Fruit fly (Drosophila melanogaster) whole organism, prepupa: ENCODE results near the gene CG9205.

Experiments
- Blimp-1 ChIP-seq: fragments of 200-800 bp; sonication (Bioruptor generic); optimal IDR thresholded peaks from 3 replicates; lab custom pipeline; 2017; ENCODE audit warnings: missing biosample characterization, missing genetic modification characterization, mild to moderate bottlenecking, moderate library complexity, missing genetic modification reagents
- CG10631 ChIP-seq: fragments of 200-800 bp; sonication (Bioruptor generic); optimal IDR thresholded peaks from 2 replicates; lab custom pipeline; 2016; ENCODE audit warnings: missing biosample characterization, missing genetic modification characterization
- CG10669 ChIP-seq: fragments of 200-800 bp; sonication (Bioruptor generic); optimal IDR thresholded peaks from 3 replicates; lab custom pipeline; 2018; ENCODE audit warnings: missing biosample characterization, mild to moderate bottlenecking, missing genetic modification characterization, moderate library complexity
- CG11294 ChIP-seq: fragments of 200-800 bp; sonication (Bioruptor generic); IDR thresholded peaks from 2 replicates; pipeline ENCODE4 v1.3.6; 2022; ENCODE audit warnings: missing biosample characterization, missing genetic modification characterization
- CG11762 ChIP-seq: fragments of 200-800 bp; sonication (Bioruptor generic); optimal IDR thresholded peaks from 3 replicates; lab custom pipeline; 2016; ENCODE audit warnings: missing biosample characterization, missing genetic modification characterization; ENCODE audit not compliant: insufficient read depth
- CG1621 ChIP-seq: fragments of 200-800 bp; sonication (Bioruptor generic); optimal IDR thresholded peaks from 3 replicates; lab custom pipeline; 2018; ENCODE audit warnings: missing biosample characterization, mild to moderate bottlenecking, missing genetic modification characterization
- CG16779 ChIP-seq: fragments of 200-800 bp; sonication (Bioruptor generic); optimal IDR thresholded peaks from 3 replicates; lab custom pipeline; 2017; ENCODE audit warnings: missing biosample characterization, mild to moderate bottlenecking, missing genetic modification characterization
- CG3032 ChIP-seq: fragments of 200-800 bp; optimal IDR thresholded peaks from 2 replicates; lab custom pipeline; 2019; ENCODE audit warnings: missing biosample characterization, mild to moderate bottlenecking, missing genetic modification characterization, moderate library complexity
- CG31627 ChIP-seq: fragments of 200-800 bp; sonication (Bioruptor generic); optimal IDR thresholded peaks from 3 replicates; lab custom pipeline; 2016; ENCODE audit warnings: missing biosample characterization, missing genetic modification characterization
- CG32006 ChIP-seq: fragments of 200-800 bp; sonication (Bioruptor generic); optimal IDR thresholded peaks from 3 replicates; lab custom pipeline; 2017; ENCODE audit warnings: missing biosample characterization, mild to moderate bottlenecking, missing genetic modification characterization
- CG34406 ChIP-seq: fragments of 200-800 bp; sonication (Bioruptor generic); optimal IDR thresholded peaks from 3 replicates; lab custom pipeline; 2016; ENCODE audit warnings: missing biosample characterization, missing genetic modification characterization
- CG3919 ChIP-seq: fragments of 200-800 bp; sonication (Bioruptor generic); optimal IDR thresholded peaks from 3 replicates; lab custom pipeline; 2016; ENCODE audit warnings: missing biosample characterization, missing genetic modification characterization
- CG6163 ChIP-seq: fragments of 200-800 bp; sonication (Bioruptor generic); IDR thresholded peaks from 3 replicates; pipeline ENCODE4 v1.3.6; 2022; ENCODE audit warnings: missing biosample characterization, missing genetic modification characterization
- CG6276 ChIP-seq: fragments of 200-800 bp; sonication (Bioruptor generic); optimal IDR thresholded peaks from 2 replicates; lab custom pipeline; 2017; ENCODE audit warnings: missing biosample characterization, mild to moderate bottlenecking, missing genetic modification characterization
- CG6792 ChIP-seq: fragments of 200-800 bp; sonication (Bioruptor generic); optimal IDR thresholded peaks from 3 replicates; lab custom pipeline; 2016; ENCODE audit warnings: missing biosample characterization, missing genetic modification characterization
- CG6808 ChIP-seq: fragments of 200-800 bp; sonication (Bioruptor generic); optimal IDR thresholded peaks from 3 replicates; lab custom pipeline; 2017; ENCODE audit warnings: missing biosample characterization, missing genetic modification characterization, mild to moderate bottlenecking, moderate library complexity, missing genetic modification reagents
- CG7368 ChIP-seq: fragments of 200-800 bp; sonication (Bioruptor generic); optimal IDR thresholded peaks from 3 replicates; lab custom pipeline; 2016; ENCODE audit warnings: missing biosample characterization, missing genetic modification characterization
- CG8119 ChIP-seq: fragments of 200-800 bp; sonication (Bioruptor generic); IDR thresholded peaks from 3 replicates; pipeline ENCODE4 v1.3.6; 2022; ENCODE audit warnings: missing biosample characterization, missing genetic modification characterization
- CG8319 ChIP-seq: fragments of 200-800 bp; sonication (Bioruptor generic); optimal IDR thresholded peaks from 3 replicates; lab custom pipeline; 2016; ENCODE audit warnings: missing biosample characterization, missing genetic modification characterization
- CG8632 ChIP-seq: fragments of 200-800 bp; sonication (Bioruptor generic); optimal IDR thresholded peaks from 3 replicates; lab custom pipeline; 2016; ENCODE audit warnings: missing biosample characterization, missing genetic modification characterization
- CG9139 ChIP-seq: fragments of 200-800 bp; sonication (Bioruptor generic); optimal IDR thresholded peaks from 3 replicates; lab custom pipeline; 2017; ENCODE audit warnings: missing biosample characterization, mild to moderate bottlenecking, missing genetic modification characterization
- Eip75B ChIP-seq: fragments of 200-800 bp; sonication (Bioruptor generic); optimal IDR thresholded peaks from 3 replicates; lab custom pipeline; 2016; ENCODE audit warnings: missing biosample characterization, missing genetic modification characterization
- Eip78C ChIP-seq: fragments of 200-800 bp; sonication (Bioruptor generic); peaks from one replicate; lab custom pipeline; 2016; ENCODE audit warnings: missing biosample characterization, missing genetic modification characterization
- Eip93F ChIP-seq: fragments of 200-800 bp; sonication (Bioruptor generic); optimal IDR thresholded peaks from 2 replicates; lab custom pipeline; 2016; ENCODE audit warnings: missing biosample characterization, mild to moderate bottlenecking, missing genetic modification characterization
- Ets96B ChIP-seq: fragments of 200-800 bp; optimal IDR thresholded peaks from 2 replicates; lab custom pipeline; 2019; ENCODE audit warnings: missing biosample characterization, mild to moderate bottlenecking, missing genetic modification characterization, moderate library complexity
- Gug ChIP-seq: fragments of 200-800 bp; sonication (Bioruptor generic); IDR thresholded peaks from 2 replicates; pipeline ENCODE4 v1.3.6; 2022; ENCODE audit warnings: missing biosample characterization, missing genetic modification characterization
- Hr38 ChIP-seq: sonication (Bioruptor generic); optimal IDR thresholded peaks from 2 replicates; lab custom pipeline; 2016; ENCODE audit warnings: missing biosample characterization, missing genetic modification characterization
- Hr39 ChIP-seq: fragments of 200-800 bp; sonication (Bioruptor generic); optimal IDR thresholded peaks from 2 replicates; lab custom pipeline; 2016; ENCODE audit warnings: missing biosample characterization, missing genetic modification characterization
- Hr4 ChIP-seq: fragments of 200-800 bp; sonication (Bioruptor generic); optimal IDR thresholded peaks from 3 replicates; lab custom pipeline; 2016; ENCODE audit warnings: missing biosample characterization, missing genetic modification characterization
- Lpt ChIP-seq: fragments of 200-800 bp; sonication (Bioruptor generic); optimal IDR thresholded peaks from 3 replicates; lab custom pipeline; 2016; ENCODE audit warnings: missing biosample characterization, missing genetic modification characterization
- Met ChIP-seq: fragments of 200-800 bp; sonication (Bioruptor generic); optimal IDR thresholded peaks from 3 replicates; lab custom pipeline; 2016; ENCODE audit warnings: missing biosample characterization, missing genetic modification characterization
- OdsH ChIP-seq: fragments of 200-800 bp; sonication (Bioruptor generic); optimal IDR thresholded peaks from 3 replicates; lab custom pipeline; 2016; ENCODE audit warnings: missing biosample characterization, missing genetic modification characterization
- Smox ChIP-seq: fragments of 200-800 bp; sonication (Bioruptor generic); optimal IDR thresholded peaks from 3 replicates; lab custom pipeline; 2016; ENCODE audit warnings: missing biosample characterization, missing genetic modification characterization
- Sox102F ChIP-seq: fragments of 200-800 bp; sonication (Bioruptor generic); optimal IDR thresholded peaks from 2 replicates; lab custom pipeline; 2016; ENCODE audit warnings: missing biosample characterization, mild to moderate bottlenecking, missing genetic modification characterization
- Sox14 ChIP-seq: fragments of 200-800 bp; sonication (Bioruptor generic); optimal IDR thresholded peaks from 3 replicates; lab custom pipeline; 2016; ENCODE audit warnings: missing biosample characterization, missing genetic modification characterization
- Sox15 ChIP-seq: fragments of 200-800 bp; sonication (Bioruptor generic); optimal IDR thresholded peaks from 3 replicates; lab custom pipeline; 2016; ENCODE audit warnings: missing biosample characterization, missing genetic modification characterization
- achi ChIP-seq: fragments of 200-800 bp; sonication (Bioruptor generic); optimal IDR thresholded peaks from 3 replicates; lab custom pipeline; 2016; ENCODE audit warnings: missing biosample characterization, missing genetic modification characterization
- acj6 ChIP-seq: fragments of 200-800 bp; sonication (Bioruptor generic); optimal IDR thresholded peaks from 3 replicates; lab custom pipeline; 2016; ENCODE audit warnings: missing biosample characterization, missing genetic modification characterization
- cyc ChIP-seq: fragments of 200-800 bp; sonication (Bioruptor generic); optimal IDR thresholded peaks from 3 replicates; lab custom pipeline; 2016; ENCODE audit warnings: missing biosample characterization, missing genetic modification characterization
- dsx ChIP-seq: fragments of 200-800 bp; optimal IDR thresholded peaks from 3 replicates; lab custom pipeline; 2019; ENCODE audit warnings: missing biosample characterization, mild to moderate bottlenecking, missing genetic modification characterization, moderate library complexity; ENCODE audit not compliant: poor library complexity, severe bottlenecking
- eg ChIP-seq: fragments of 200-800 bp; sonication (Bioruptor generic); IDR thresholded peaks from 3 replicates; pipeline ENCODE4 v1.3.6; 2022; ENCODE audit warnings: missing biosample characterization, missing genetic modification characterization
- esn ChIP-seq: fragments of 200-800 bp; sonication (Bioruptor generic); optimal IDR thresholded peaks from 2 replicates; lab custom pipeline; 2016; ENCODE audit warnings: missing biosample characterization, mild to moderate bottlenecking, missing genetic modification characterization, moderate library complexity
- fd59A ChIP-seq: fragments of 200-800 bp; sonication (Bioruptor generic); optimal IDR thresholded peaks from 2 replicates; lab custom pipeline; 2017; ENCODE audit warnings: missing biosample characterization, mild to moderate bottlenecking, missing genetic modification characterization, missing genetic modification reagents
- fd85E ChIP-seq: fragments of 200-800 bp; sonication (Bioruptor generic); optimal IDR thresholded peaks from 3 replicates; lab custom pipeline; 2016; ENCODE audit warnings: missing biosample characterization, missing genetic modification characterization
- lz ChIP-seq: fragments of 200-800 bp; sonication (Bioruptor generic); optimal IDR thresholded peaks from 3 replicates; lab custom pipeline; 2016; ENCODE audit warnings: missing biosample characterization, missing genetic modification characterization
- pdm3 ChIP-seq: fragments of 200-800 bp; sonication (Bioruptor generic); optimal IDR thresholded peaks from 3 replicates; lab custom pipeline; 2016; ENCODE audit warnings: missing biosample characterization, missing genetic modification characterization
- salr ChIP-seq, 2 experiments: fragments of 200-800 bp; sonication (Bioruptor generic); optimal IDR thresholded peaks; 3 replicates each; lab custom pipeline; 2016 to 2018; ENCODE audit warnings: missing biosample characterization in 2 of 2, missing genetic modification characterization in 2 of 2, mild to moderate bottlenecking in 1 of 2
- spab ChIP-seq: fragments of 200-800 bp; sonication (Bioruptor generic); optimal IDR thresholded peaks from 2 replicates; lab custom pipeline; 2017; ENCODE audit warnings: missing biosample characterization, mild to moderate bottlenecking, missing genetic modification characterization, missing genetic modification reagents
- svp ChIP-seq: fragments of 200-800 bp; sonication (Bioruptor generic); peaks from one replicate; lab custom pipeline; 2016; ENCODE audit warnings: missing biosample characterization, missing genetic modification characterization
- topi ChIP-seq: fragments of 200-800 bp; sonication (Bioruptor generic); optimal IDR thresholded peaks from 3 replicates; lab custom pipeline; 2016; ENCODE audit warnings: missing biosample characterization, missing genetic modification characterization

CG9205 gene

dm6 chr3L:1062463-1062862 lies 28.0 kb downstream of the CG9205 start:
- TF ChIP-seq CG3919 (GFP tag; lab: Kevin White, UChicago) (no peak), CG11762 (GFP tag; lab: Kevin White, UChicago) (no peak), Sox102F (GFP tag; lab: Kevin White, UChicago) (no peak), acj6 (GFP tag; lab: Kevin White, UChicago) (no peak), Eip93F (no peak), CG6276 (no peak), CG11294 (GFP tag; lab: Robert Waterston, UW) (no peak), CG3032 (tag; lab: Kevin White, UChicago) (no peak), Sox15 (no peak), Blimp-1 (no peak), CG6163 (no peak)

dm6 chr3L:1064381-1064780 lies 29.9 kb downstream of the CG9205 start:
- TF ChIP-seq Eip78C (GFP tag; lab: Kevin White, UChicago) (peak; percentile 61), topi (GFP tag; lab: Kevin White, UChicago) (no peak), CG1621 (tag; lab: Kevin White, UChicago) (peak; percentile 11), CG11762 (GFP tag; lab: Kevin White, UChicago) (peak; percentile 40), lz (no peak), OdsH (GFP tag; lab: Kevin White, UChicago) (peak; percentile 55), achi (GFP tag; lab: Kevin White, UChicago) (peak; percentile 59), Hr4 (GFP tag; lab: Kevin White, UChicago) (peak; percentile 59), Eip93F (no peak), CG9139 (peak; percentile 30), CG3919 (GFP tag; lab: Kevin White, UChicago) (peak; percentile 52), CG11294 (GFP tag; lab: Robert Waterston, UW) (peak; percentile 48), Sox14 (no peak), Eip75B (GFP tag; lab: Kevin White, UChicago) (no peak), spab (GFP tag; lab: Kevin White, UChicago) (peak; percentile 38), fd59A (GFP tag; lab: Kevin White, UChicago) (peak; percentile 44), CG10669 (GFP tag; lab: Kevin White, UChicago) (peak; percentile 60), Blimp-1 (no peak), cyc (no peak), dsx (GFP tag; lab: Kevin White, UChicago) (peak; percentile 78), Met (GFP tag; lab: Kevin White, UChicago) (no peak), svp (peak; percentile 12), fd85E (GFP tag; lab: Kevin White, UChicago) (no peak), CG8119 (GFP tag; lab: Robert Waterston, UW) (peak; percentile 93), CG6276 (peak; percentile 55), CG6808 (GFP tag; lab: Kevin White, UChicago) (peak; percentile 50), Smox (GFP tag; lab: Kevin White, UChicago) (no peak), CG8632 (peak; percentile 64), esn (GFP tag; lab: Kevin White, UChicago) (peak; percentile 14), Sox102F (GFP tag; lab: Kevin White, UChicago) (no peak), CG6163 (peak; percentile 71), CG8319 (GFP tag; lab: Kevin White, UChicago) (peak; percentile 40), Gug (GFP tag; lab: Robert Waterston, UW) (peak; percentile 58), Hr39 (GFP tag; lab: Kevin White, UChicago) (no peak), CG31627 (GFP tag; lab: Kevin White, UChicago) (no peak), salr (GFP tag; optimal IDR thresholded peaks at IDR 0.05; lab: Kevin White, UChicago) (peak in 1 of 2 experiments; percentile 31), eg (GFP tag; lab: Robert Waterston, UW) (peak; percentile 88), CG32006 (GFP tag; lab: Kevin White, UChicago) (peak; percentile 83), CG6792 (GFP tag; lab: Kevin White, UChicago) (peak; percentile 29), CG7368 (GFP tag; lab: Kevin White, UChicago) (no peak), CG34406 (GFP tag; lab: Kevin White, UChicago) (peak; percentile 65), Ets96B (tag; lab: Kevin White, UChicago) (peak; percentile 79), CG10631 (GFP tag; lab: Kevin White, UChicago) (peak; percentile 50), CG3032 (tag; lab: Kevin White, UChicago) (peak; percentile 75), pdm3 (GFP tag; lab: Kevin White, UChicago) (peak; percentile 24), Lpt (peak; percentile 61), CG16779 (tag; lab: Kevin White, UChicago) (no peak), Hr38 (no peak)
